Fruit fly (Drosophila melanogaster): ENCODE results near the gene jub.

The jub gene

dm6 chrX:13830029-13830428 is at the start of gene jub:
jub (minus strand) TSS chrX:13830317.
- TF ChIP-seq noc (tag; optimal IDR thresholded peaks at IDR 0.05) = no peak

- no peak for TF ChIP-seq noc (tag; optimal IDR thresholded peaks at IDR 0.05)
Observed at dm6 chrX:13879169-13879821, 49.2 kb upstream of the jub start.

- TF ChIP-seq noc (tag; optimal IDR thresholded peaks at IDR 0.05) = no peak
Observed at dm6 chrX:13845728-13846127, 15.6 kb upstream of the jub start, which contains the start of gene AMPdeam. AMPdeam (minus strand) TSS chrX:13845866.

dm6 chrX:13844317-13844886 is 14.3 kb upstream of the jub start:
- no peak for TF ChIP-seq noc (tag; optimal IDR thresholded peaks at IDR 0.05)

- no peak for TF ChIP-seq noc (tag; optimal IDR thresholded peaks at IDR 0.05)
Observed at dm6 chrX:13843487-13843886, 13.4 kb upstream of the jub start.

dm6 chrX:13840075-13840474 is 10.0 kb upstream of the jub start:
- TF ChIP-seq noc (tag; optimal IDR thresholded peaks at IDR 0.05) = peak; percentile 25

- TF ChIP-seq noc (tag; optimal IDR thresholded peaks at IDR 0.05) = peak; percentile 95
Observed at dm6 chrX:13838892-13839291, 8.8 kb upstream of the jub start.

- TF ChIP-seq noc (tag; optimal IDR thresholded peaks at IDR 0.05) = peak; percentile 66
Observed at dm6 chrX:13838255-13838654, 8.1 kb upstream of the jub start.

- no peak for TF ChIP-seq noc (tag; optimal IDR thresholded peaks at IDR 0.05)
Observed at dm6 chrX:13828870-13829269, 1.2 kb downstream of the jub start.

- TF ChIP-seq noc (tag; optimal IDR thresholded peaks at IDR 0.05) = no peak
Observed at dm6 chrX:13822753-13823152, 7.4 kb downstream of the jub start, which contains the start of gene Nup93-1. Nup93-1 (plus strand) TSS chrX:13822826.

dm6 chrX:13821775-13822493 is 8.2 kb downstream of the jub start, which contains the start of gene Clic:
Clic (minus strand) TSS chrX:13822307.
- no peak for TF ChIP-seq noc (tag; optimal IDR thresholded peaks at IDR 0.05)

dm6 chrX:13821039-13821774 is 8.9 kb downstream of the jub start:
- no peak for TF ChIP-seq noc (tag; optimal IDR thresholded peaks at IDR 0.05)

dm6 chrX:13820310-13821038 is 9.6 kb downstream of the jub start:
- peak; percentile 54 for TF ChIP-seq noc (tag; optimal IDR thresholded peaks at IDR 0.05)

dm6 chrX:13819682-13820081 is 10.4 kb downstream of the jub start:
- no peak for TF ChIP-seq noc (tag; optimal IDR thresholded peaks at IDR 0.05)

- TF ChIP-seq noc (tag; optimal IDR thresholded peaks at IDR 0.05) = no peak
Observed at dm6 chrX:13818841-13819240, 11.3 kb downstream of the jub start.

- TF ChIP-seq noc (tag; optimal IDR thresholded peaks at IDR 0.05) = no peak
Observed at dm6 chrX:13818172-13818472, 12.0 kb downstream of the jub start.

Measured in whole organism, larva.